Fruit fly (Drosophila melanogaster) whole organism, embryonic: Measurements from ENCODE around the gene CG31287.

Experiments
- CG10209 ChIP-seq: fragments of 200-800 bp; sonication (Bioruptor generic); optimal IDR thresholded peaks from 3 replicates; lab custom pipeline; 2017; ENCODE audit warnings: missing biosample characterization, mild to moderate bottlenecking, missing genetic modification characterization, missing genetic modification reagents
- CG10274 ChIP-seq: fragments of 200-800 bp; sonication (Bioruptor generic); optimal IDR thresholded peaks from 3 replicates; lab custom pipeline; 2017; ENCODE audit warnings: missing biosample characterization, mild to moderate bottlenecking, missing genetic modification characterization
- CG10321 ChIP-seq: fragments of 200-800 bp; sonication (Bioruptor generic); IDR thresholded peaks from 2 replicates; pipeline ENCODE4 v1.3.6; 2022; ENCODE audit warnings: missing biosample characterization, missing genetic modification characterization
- CG11398 ChIP-seq: fragments of 200-800 bp; sonication (Bioruptor generic); optimal IDR thresholded peaks from 2 replicates; lab custom pipeline; 2016; ENCODE audit warnings: missing biosample characterization, missing genetic modification characterization
- CG11504 ChIP-seq: fragments of 200-800 bp; sonication (Bioruptor generic); optimal IDR thresholded peaks from 3 replicates; lab custom pipeline; 2019; ENCODE audit warnings: missing biosample characterization, mild to moderate bottlenecking, missing genetic modification characterization, moderate library complexity
- CG12659 ChIP-seq: fragments of 200-800 bp; sonication (Bioruptor generic); optimal IDR thresholded peaks from 3 replicates; lab custom pipeline; 2017; ENCODE audit warnings: mild to moderate bottlenecking, missing biosample characterization, missing genetic modification reagents, missing genetic modification characterization
- CG17361 ChIP-seq: fragments of 200-800 bp; sonication (Bioruptor generic); IDR thresholded peaks from 3 replicates; pipeline ENCODE4 v1.3.6; 2022; ENCODE audit warnings: missing biosample characterization, missing genetic modification characterization
- CG17568 ChIP-seq: fragments of 200-800 bp; sonication (Bioruptor generic); optimal IDR thresholded peaks from 2 replicates; lab custom pipeline; 2018; ENCODE audit warnings: missing biosample characterization, mild to moderate bottlenecking, missing genetic modification characterization, moderate library complexity
- CG18011 ChIP-seq: fragments of 200-800 bp; sonication (Bioruptor generic); optimal IDR thresholded peaks from 2 replicates; lab custom pipeline; 2017; ENCODE audit warnings: missing biosample characterization, missing genetic modification characterization, mild to moderate bottlenecking, moderate library complexity, missing genotype
- CG18619 ChIP-seq: fragments of 200-800 bp; sonication (Bioruptor generic); optimal IDR thresholded peaks from 3 replicates; lab custom pipeline; 2017; ENCODE audit warnings: missing biosample characterization, mild to moderate bottlenecking, missing genetic modification characterization
- CG31388 ChIP-seq: fragments of 200-800 bp; sonication (Bioruptor generic); optimal IDR thresholded peaks from 2 replicates; lab custom pipeline; 2016; ENCODE audit warnings: missing biosample characterization, missing genetic modification characterization
- CG3726 ChIP-seq: fragments of 200-800 bp; sonication (Bioruptor generic); IDR thresholded peaks from 3 replicates; pipeline ENCODE4, ENCODE4 v1.3.6; 2022; ENCODE audit warnings: missing biosample characterization, missing genetic modification characterization
- CG5245 ChIP-seq: fragments of 200-800 bp; sonication (Bioruptor generic); optimal IDR thresholded peaks from 3 replicates; lab custom pipeline; 2016; ENCODE audit warnings: missing biosample characterization, missing genetic modification characterization
- CG6683 ChIP-seq: fragments of 200-800 bp; sonication (Bioruptor generic); optimal IDR thresholded peaks from 2 replicates; lab custom pipeline; 2017; ENCODE audit warnings: missing biosample characterization, mild to moderate bottlenecking, missing genetic modification characterization, missing genetic modification reagents
- CG7271 ChIP-seq: fragments of 200-800 bp; sonication (Bioruptor generic); optimal IDR thresholded peaks from 2 replicates; lab custom pipeline; 2018; ENCODE audit warnings: missing biosample characterization, mild to moderate bottlenecking, missing genetic modification characterization, moderate library complexity
- CG7987 ChIP-seq: fragments of 200-800 bp; sonication (Bioruptor generic); optimal IDR thresholded peaks from 2 replicates; lab custom pipeline; 2018; ENCODE audit warnings: missing biosample characterization, mild to moderate bottlenecking, missing genetic modification characterization, moderate library complexity
- Fer2 ChIP-seq: fragments of 200-800 bp; sonication (Bioruptor generic); optimal IDR thresholded peaks from 2 replicates; lab custom pipeline; 2018; ENCODE audit warnings: missing biosample characterization, mild to moderate bottlenecking, missing genetic modification characterization, moderate library complexity
- HLHmδ ChIP-seq: fragments of 200-800 bp; sonication (Bioruptor generic); optimal IDR thresholded peaks from 2 replicates; lab custom pipeline; 2018; ENCODE audit warnings: missing biosample characterization, mild to moderate bottlenecking, missing genetic modification characterization, moderate library complexity
- Hr51 ChIP-seq, 2 experiments: fragments of 200-800 bp; sonication (Bioruptor generic); optimal IDR thresholded peaks; 2 replicates in 1 of 2; 3 replicates in 1 of 2; lab custom pipeline; 2016 to 2018; ENCODE audit warnings: missing biosample characterization in 2 of 2, missing genetic modification characterization in 2 of 2, mild to moderate bottlenecking in 1 of 2, moderate library complexity in 1 of 2
- Lim3 ChIP-seq: fragments of 200-800 bp; sonication (Bioruptor generic); IDR thresholded peaks from 2 replicates; pipeline ENCODE4 v1.3.6; 2022; ENCODE audit warnings: missing biosample characterization, missing genetic modification characterization
- Lpt ChIP-seq: fragments of >200 bp; optimal IDR thresholded peaks from 2 replicates; lab custom pipeline; 2018; ENCODE audit warnings: missing biosample characterization, missing genetic modification characterization
- MTF-1 ChIP-seq: fragments of 200-800 bp; sonication (Bioruptor generic); optimal IDR thresholded peaks from 2 replicates; lab custom pipeline; 2018; ENCODE audit warnings: missing biosample characterization, mild to moderate bottlenecking, missing genetic modification characterization, borderline replicate concordance
- Mes4 ChIP-seq: fragments of 200-800 bp; sonication (Bioruptor generic); optimal IDR thresholded peaks from 2 replicates; lab custom pipeline; 2016; ENCODE audit warnings: missing biosample characterization, missing genetic modification characterization
- NC2α ChIP-seq: fragments of 200-800 bp; sonication (Bioruptor generic); optimal IDR thresholded peaks from 2 replicates; lab custom pipeline; 2016; ENCODE audit warnings: missing biosample characterization, missing genetic modification characterization
- Rx ChIP-seq: fragments of 200-800 bp; sonication (Bioruptor generic); IDR thresholded peaks from 2 replicates; pipeline ENCODE4 v1.3.6; 2022; ENCODE audit warnings: missing biosample characterization, missing genetic modification characterization
- Ssrp ChIP-seq: fragments of 200-800 bp; sonication (Bioruptor generic); optimal IDR thresholded peaks from 2 replicates; lab custom pipeline; 2018; ENCODE audit warnings: missing biosample characterization, mild to moderate bottlenecking, missing genetic modification characterization, moderate library complexity
- ab ChIP-seq: fragments of 200-800 bp; sonication (Bioruptor generic); optimal IDR thresholded peaks from 2 replicates; lab custom pipeline; 2016; ENCODE audit warnings: missing biosample characterization, missing genetic modification characterization
- ci ChIP-seq: fragments of 200-800 bp; sonication (Bioruptor generic); IDR thresholded peaks from 3 replicates; pipeline ENCODE4 v1.3.6; 2022; ENCODE audit warnings: missing biosample characterization, missing genetic modification characterization
- crol ChIP-seq: fragments of 200-800 bp; sonication (Bioruptor generic); IDR thresholded peaks from 2 replicates; pipeline ENCODE4 v1.3.6; 2022; ENCODE audit warnings: missing biosample characterization, missing genetic modification characterization
- danr ChIP-seq: fragments of 200-800 bp; sonication (Bioruptor generic); IDR thresholded peaks from 2 replicates; pipeline ENCODE4 v1.3.6; 2022; ENCODE audit warnings: missing biosample characterization, missing genetic modification characterization
- en ChIP-seq: fragments of 200-800 bp; sonication (Bioruptor generic); optimal IDR thresholded peaks from 2 replicates; lab custom pipeline; 2016; ENCODE audit warnings: missing biosample characterization, missing genetic modification characterization
- grau ChIP-seq: fragments of 200-800 bp; optimal IDR thresholded peaks from 3 replicates; lab custom pipeline; 2019; ENCODE audit warnings: missing biosample characterization, mild to moderate bottlenecking, missing genetic modification characterization, moderate library complexity
- grn ChIP-seq: fragments of 200-800 bp; sonication (Bioruptor generic); optimal IDR thresholded peaks from 3 replicates; lab custom pipeline; 2017; ENCODE audit warnings: missing biosample characterization, missing genetic modification characterization
- ham ChIP-seq: fragments of 200-800 bp; sonication (Bioruptor generic); IDR thresholded peaks from 2 replicates; pipeline ENCODE4 v1.3.6; 2022; ENCODE audit warnings: missing biosample characterization, missing genetic modification characterization
- hkb ChIP-seq, 2 experiments: fragments of 200-800 bp in 1 of 2; fragments of >200 bp in 1 of 2; sonication (Bioruptor generic) in 1 of 2; IDR thresholded peaks in 1 of 2; optimal IDR thresholded peaks in 1 of 2; 2 replicates each; pipeline versions ENCODE4 v1.3.6 to Lab custom; 2017 to 2022; ENCODE audit warnings: missing biosample characterization in 1 of 2, missing genetic modification characterization in 1 of 2
- jigr1 ChIP-seq: fragments of 200-800 bp; sonication (Bioruptor generic); IDR thresholded peaks from 3 replicates; pipeline ENCODE4 v1.3.6; 2022; ENCODE audit warnings: missing biosample characterization, missing genetic modification characterization
- lola ChIP-seq, 3 experiments: fragments of >200 bp in 2 of 3; fragments of 200-800 bp in 1 of 3; sonication (Bioruptor generic) in 1 of 3; optimal IDR thresholded peaks; 2 replicates each; lab custom pipeline; 2017 to 2019; ENCODE audit warnings: missing biosample characterization in 3 of 3, missing genetic modification characterization in 3 of 3, mild to moderate bottlenecking in 1 of 3, moderate library complexity in 1 of 3
- maf-S ChIP-seq: fragments of 200-800 bp; sonication (Bioruptor generic); optimal IDR thresholded peaks from 2 replicates; lab custom pipeline; 2016; ENCODE audit warnings: missing biosample characterization, missing genetic modification characterization
- nom ChIP-seq: fragments of 200-800 bp; sonication (Bioruptor generic); optimal IDR thresholded peaks from 2 replicates; lab custom pipeline; 2017; ENCODE audit warnings: missing biosample characterization, missing genetic modification characterization, mild to moderate bottlenecking, moderate library complexity, missing genetic modification reagents
- odd ChIP-seq: fragments of 200-800 bp; sonication (Bioruptor generic); optimal IDR thresholded peaks from 2 replicates; lab custom pipeline; 2017; ENCODE audit warnings: missing biosample characterization, mild to moderate bottlenecking, missing genetic modification characterization
- org-1 ChIP-seq: fragments of 200-800 bp; sonication (Bioruptor generic); optimal IDR thresholded peaks from 2 replicates; lab custom pipeline; 2017; ENCODE audit warnings: missing biosample characterization, missing genetic modification characterization
- pb ChIP-seq: fragments of 200-800 bp; sonication (Bioruptor generic); optimal IDR thresholded peaks from 3 replicates; lab custom pipeline; 2016; ENCODE audit warnings: missing biosample characterization, missing genetic modification characterization
- pita ChIP-seq: fragments of 200-800 bp; sonication (Bioruptor generic); optimal IDR thresholded peaks from 2 replicates; lab custom pipeline; 2017; ENCODE audit warnings: missing biosample characterization, mild to moderate bottlenecking, missing genetic modification characterization
- sd ChIP-seq: fragments of 200-800 bp; sonication (Bioruptor generic); optimal IDR thresholded peaks from 3 replicates; lab custom pipeline; 2018; ENCODE audit warnings: missing biosample characterization, mild to moderate bottlenecking, missing genetic modification characterization, moderate library complexity
- sens-2 ChIP-seq: fragments of 200-800 bp; sonication (Bioruptor generic); IDR thresholded peaks from 2 replicates; pipeline ENCODE4 v1.3.6; 2022; ENCODE audit warnings: missing biosample characterization, missing genetic modification characterization
- slp2 ChIP-seq: fragments of 200-800 bp; sonication (Bioruptor generic); optimal IDR thresholded peaks from 2 replicates; lab custom pipeline; 2016; ENCODE audit warnings: missing biosample characterization, missing genetic modification characterization
- tio ChIP-seq: fragments of 200-800 bp; sonication (Bioruptor generic); optimal IDR thresholded peaks from 2 replicates; lab custom pipeline; 2017; ENCODE audit warnings: missing biosample characterization, missing genetic modification characterization, inconsistent platforms
- vfl ChIP-seq: fragments of 200-800 bp; sonication (Bioruptor generic); optimal IDR thresholded peaks from 2 replicates; lab custom pipeline; 2016; ENCODE audit warnings: missing biosample characterization, missing genetic modification characterization
- wdn ChIP-seq: fragments of 200-800 bp; sonication (Bioruptor generic); IDR thresholded peaks from 2 replicates; pipeline ENCODE4 v1.3.6; 2022; ENCODE audit warnings: missing biosample characterization, missing genetic modification characterization

CG31287 gene

DNA sequence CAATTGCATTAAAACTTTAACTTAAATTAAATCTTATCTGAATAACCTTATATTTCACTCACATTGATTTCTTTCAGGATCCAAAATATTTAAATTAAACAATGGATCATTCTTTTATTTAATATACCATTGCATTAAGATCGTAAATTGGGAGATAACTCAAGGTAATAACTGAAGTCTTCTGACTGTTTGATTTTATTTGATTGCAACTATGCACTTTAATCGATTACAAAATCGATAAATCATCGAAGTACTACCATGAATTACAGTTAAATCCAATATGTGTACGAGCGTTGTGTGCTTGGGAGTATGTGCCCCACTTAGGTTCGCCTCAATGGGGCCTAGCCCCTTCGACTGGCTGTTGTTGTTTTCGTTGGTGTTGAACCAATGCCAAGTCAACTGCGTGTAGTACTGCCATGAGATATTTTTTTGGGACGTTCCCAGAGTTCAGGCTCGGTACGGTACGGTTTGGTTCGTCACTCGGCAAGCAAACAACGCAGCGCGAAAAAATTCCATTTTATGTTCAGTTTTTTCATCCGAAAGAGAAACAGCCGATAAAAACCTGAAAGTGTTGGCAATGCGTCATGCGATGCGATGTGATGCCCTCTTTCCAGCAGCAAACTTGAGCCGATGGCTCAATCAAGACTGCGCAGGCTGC is 8.8 kb downstream of the CG31287 start (continued):
- TF ChIP-seq CG10274 (GFP tag; lab: Kevin White, UChicago), result no peak
- TF ChIP-seq CG3726 (GFP tag; lab: Robert Waterston, UW), result no peak
- no peak for TF ChIP-seq CG11398 (GFP tag; lab: Kevin White, UChicago)
- peak; percentile 47 for TF ChIP-seq sd (tag; lab: Kevin White, UChicago)
- TF ChIP-seq CG11504, result peak; percentile 16
- TF ChIP-seq Fer2 (tag; lab: Kevin White, UChicago), result no peak
- no peak for TF ChIP-seq CG18011 (GFP tag; lab: Kevin White, UChicago)
- no peak for TF ChIP-seq grau (tag; lab: Kevin White, UChicago)
- peak; percentile 1 for TF ChIP-seq CG7987
- TF ChIP-seq vfl (GFP tag; lab: Kevin White, UChicago), result no peak
- no peak for TF ChIP-seq HLHmδ (GFP tag; lab: Kevin White, UChicago)
- TF ChIP-seq CG12659, result no peak
- no peak for TF ChIP-seq CG10321 (GFP tag; lab: Robert Waterston, UW)
- TF ChIP-seq CG18619 (GFP tag; lab: Kevin White, UChicago), result no peak
- TF ChIP-seq Lim3, result no peak
- no peak for TF ChIP-seq pb (GFP tag; lab: Kevin White, UChicago)
- TF ChIP-seq Hr51 (GFP tag; optimal IDR thresholded peaks at IDR 0.05; lab: Kevin White, UChicago), result no peak
- TF ChIP-seq CG17568 (GFP tag; lab: Kevin White, UChicago), result peak; percentile 7
- no peak for TF ChIP-seq CG17361 (GFP tag; lab: Robert Waterston, UW)
- no peak for TF ChIP-seq odd (GFP tag; lab: Kevin White, UChicago)
- TF ChIP-seq sens-2, result no peak
- no peak for TF ChIP-seq pita
- no peak for TF ChIP-seq Mes4
- TF ChIP-seq ci (GFP tag; lab: Robert Waterston, UW), result no peak
- TF ChIP-seq CG10209 (GFP tag; lab: Kevin White, UChicago), result no peak
- TF ChIP-seq NC2α (GFP tag; lab: Kevin White, UChicago), result no peak
- no peak for TF ChIP-seq hkb (optimal IDR thresholded peaks at IDR 0.05; lab: Kevin White, UChicago)
- peak; percentile 17; the same call in 1 of the 2 replicates for TF ChIP-seq hkb (GFP tag; IDR thresholded peaks at IDR 0.05; lab: Robert Waterston, UW)
- no peak for TF ChIP-seq Rx (GFP tag; lab: Robert Waterston, UW)
- no peak for TF ChIP-seq Lpt
- no peak for TF ChIP-seq CG5245 (GFP tag; lab: Kevin White, UChicago)
- no peak for TF ChIP-seq danr (GFP tag; lab: Robert Waterston, UW)
- TF ChIP-seq MTF-1, result no peak
- TF ChIP-seq crol, result no peak
- TF ChIP-seq slp2 (GFP tag; lab: Kevin White, UChicago), result no peak

DNA sequence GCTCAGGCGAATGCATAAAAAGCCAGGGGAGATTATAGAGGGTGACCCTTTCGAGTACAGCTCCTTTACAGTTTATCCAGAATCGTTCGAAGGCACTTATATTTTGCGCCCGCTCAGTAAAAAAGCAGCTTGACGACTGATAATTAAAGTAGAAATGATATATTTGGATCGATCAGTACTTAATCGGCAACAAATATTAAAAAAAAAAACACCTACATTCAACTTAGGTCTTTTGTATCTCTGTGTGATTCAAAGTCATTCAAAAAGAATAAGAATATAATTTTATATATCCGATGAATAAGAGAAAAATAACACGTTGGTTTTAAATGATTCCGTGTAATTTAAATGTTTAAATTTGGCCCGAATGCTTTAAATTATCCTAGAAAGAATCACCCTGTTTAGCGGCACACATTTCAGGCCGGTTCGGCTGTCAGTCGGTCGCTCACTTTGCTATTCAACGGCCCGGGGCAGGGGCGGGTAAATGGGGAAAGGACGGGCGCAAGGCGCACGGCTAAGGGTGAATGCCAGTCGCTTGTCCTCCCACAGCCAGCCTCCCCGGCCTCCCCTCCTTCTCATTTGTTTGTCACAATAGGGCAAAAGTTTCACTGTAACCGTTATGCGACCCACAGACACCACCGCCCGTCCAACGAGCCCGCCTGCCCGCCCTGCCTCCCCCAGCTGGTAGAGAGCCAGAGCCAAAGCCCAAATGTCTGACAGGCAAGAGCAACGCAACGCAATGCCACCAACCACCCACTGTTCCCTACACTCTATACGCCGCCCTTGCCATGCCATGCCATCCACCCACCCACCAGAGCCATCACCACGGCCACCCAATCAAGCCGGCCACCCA is 9.9 kb downstream of the CG31287 start:
- peak; percentile 54 for TF ChIP-seq CG10209 (GFP tag; lab: Kevin White, UChicago)
- no peak for TF ChIP-seq CG31388
- no peak for TF ChIP-seq jigr1 (GFP tag; lab: Robert Waterston, UW)
- TF ChIP-seq en (GFP tag; lab: Kevin White, UChicago), result no peak
- no peak for TF ChIP-seq ab (GFP tag; lab: Kevin White, UChicago)
- TF ChIP-seq grn, result no peak
- TF ChIP-seq ham, result 0 out of 2 replicates have a peak, but pooled peaks have one; percentile 15
- peak; percentile 23 for TF ChIP-seq tio
- TF ChIP-seq CG6683 (GFP tag; lab: Kevin White, UChicago), result peak; percentile 44
- peak; percentile 5 for TF ChIP-seq nom
- TF ChIP-seq lola (GFP tag; optimal IDR thresholded peaks at IDR 0.05; lab: Kevin White, UChicago), result peak in 1 of 3 experiments; percentile 42
- TF ChIP-seq Ssrp, result peak; percentile 14
- TF ChIP-seq org-1, result peak; percentile 46
- TF ChIP-seq CG7271, result no peak
- TF ChIP-seq maf-S, result no peak
- TF ChIP-seq wdn (GFP tag; lab: Robert Waterston, UW), result no peak
